Fruit fly (Drosophila melanogaster) whole organism, wandering third instar larva: Measurements from ENCODE around the gene MED6.

Experiments used
- Dfd ChIP-seq: fragments of >200 bp; optimal IDR thresholded peaks from 2 replicates; lab custom pipeline; 2017; ENCODE audit warnings: missing biosample characterization, missing genetic modification characterization
- Myc ChIP-seq: fragments of >200 bp; optimal IDR thresholded peaks from 2 replicates; lab custom pipeline; 2017
- N ChIP-seq: fragments of >200 bp; optimal IDR thresholded peaks from 2 replicates; lab custom pipeline; 2018; ENCODE audit warnings: missing biosample characterization, missing external identifiers, missing genetic modification characterization
- br ChIP-seq: fragments of 200-800 bp; sonication (Bioruptor generic); optimal IDR thresholded peaks from 2 replicates; lab custom pipeline; 2016; ENCODE audit warnings: missing biosample characterization, missing genetic modification characterization
- usp ChIP-seq: fragments of >200 bp; optimal IDR thresholded peaks from 2 replicates; lab custom pipeline; 2017; ENCODE audit warnings: missing biosample characterization, missing genetic modification characterization

DNA sequence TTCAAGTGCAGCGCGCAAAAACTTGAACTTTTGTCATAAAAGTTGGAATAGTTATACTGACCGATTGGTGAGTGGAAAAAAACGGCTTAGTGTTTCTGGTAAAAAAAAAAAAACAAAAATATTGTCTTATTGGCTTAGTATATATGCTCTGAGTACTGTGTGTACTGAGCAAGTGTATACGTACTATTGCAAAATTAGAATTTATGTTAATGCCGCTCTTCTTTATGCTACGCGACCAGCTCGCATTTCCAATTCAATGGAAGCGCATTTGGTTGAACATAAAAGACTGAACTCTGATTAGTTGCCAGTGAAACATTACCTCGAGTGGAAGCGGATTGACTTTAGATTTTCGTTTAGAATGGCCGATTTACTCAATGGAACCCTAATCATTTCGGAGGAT is 43.7 kb upstream of the MED6 start, which contains the start of gene CG8534:
- no peak for TF ChIP-seq Dfd (GFP tag; lab: Kevin White, UChicago)
- no peak for TF ChIP-seq br (GFP tag; lab: Kevin White, UChicago)
- no peak for TF ChIP-seq N (GFP tag; lab: Kevin White, UChicago)
- no peak for TF ChIP-seq usp
- TF ChIP-seq Myc (lab: Kevin White, UChicago) = no peak
